Fruit fly (Drosophila melanogaster): ENCODE results near the gene Pus1.

Pus1 gene

dm6 chr3R:20579816-20580215 is 12.7 kb downstream of the Pus1 start, which contains the start of the genes EloB and Srp14 (continued):
- TF ChIP-seq gem (tag; optimal IDR thresholded peaks at IDR 0.05) (peak; percentile 87), sens-2 (GFP tag; IDR thresholded peaks at IDR 0.05) (no peak), CG1529 (GFP tag; optimal IDR thresholded peaks at IDR 0.05) (peak; percentile 53), H2.0 (GFP tag; IDR thresholded peaks at IDR 0.05) (peak; percentile 70), CG15073 (GFP tag; optimal IDR thresholded peaks at IDR 0.05) (no peak), CG2129 (GFP tag; IDR thresholded peaks at IDR 0.05; ENCODE audit: partially characterized antibody) (peak; percentile 95), slp2 (GFP tag; optimal IDR thresholded peaks at IDR 0.05) (peak; percentile 70), CG4360 (GFP tag; IDR thresholded peaks at IDR 0.05) (no peak), Dip3 (GFP tag; optimal IDR thresholded peaks at IDR 0.05) (peak; percentile 78), tll (GFP tag; optimal IDR thresholded peaks at IDR 0.05) (peak in 1 of 2 experiments; percentile 28), Six4 (GFP tag; optimal IDR thresholded peaks at IDR 0.05) (peak; percentile 61), shn (GFP tag; optimal IDR thresholded peaks at IDR 0.05) (peak; percentile 70), Asciz (GFP tag; optimal IDR thresholded peaks at IDR 0.05) (no peak), mam (GFP tag; optimal IDR thresholded peaks at IDR 0.05) (peak; percentile 86), CG8281 (tag; optimal IDR thresholded peaks at IDR 0.05) (no peak), Bgb (GFP tag; IDR thresholded peaks at IDR 0.05; ENCODE audit: partially characterized antibody) (peak; percentile 97), dysf (GFP tag; IDR thresholded peaks at IDR 0.05) (peak; percentile 72; the same call in 2 of the 3 replicates), Stat92E (GFP tag; optimal IDR thresholded peaks at IDR 0.05) (peak in 1 of 3 experiments; percentile 92), CG8359 (GFP tag; optimal IDR thresholded peaks at IDR 0.05; ENCODE audit: borderline replicate concordance) (no peak), CG32532 (GFP tag; IDR thresholded peaks at IDR 0.05) (peak; percentile 89), Ada2b (GFP tag; IDR thresholded peaks at IDR 0.05) (peak; percentile 72), sc (optimal IDR thresholded peaks at IDR 0.05) (no peak), sc (GFP tag; optimal IDR thresholded peaks at IDR 0.05) (no peak), Nf-YA (GFP tag; IDR thresholded peaks at IDR 0.05) (no peak), Dbx (GFP tag; IDR thresholded peaks at IDR 0.05) (peak; percentile 91), Atf-2 (GFP tag; optimal IDR thresholded peaks at IDR 0.05) (peak; percentile 47), dimm (GFP tag; IDR thresholded peaks at IDR 0.05) (0 out of 2 replicates have a peak, but pooled peaks have one; percentile 40), corto (GFP tag; optimal IDR thresholded peaks at IDR 0.05) (no peak), CG7987 (GFP tag; optimal IDR thresholded peaks at IDR 0.05) (peak; percentile 77), CG4820 (GFP tag; optimal IDR thresholded peaks at IDR 0.05) (peak; percentile 69), zf30C (GFP tag; optimal IDR thresholded peaks at IDR 0.05) (no peak), sima (GFP tag; optimal IDR thresholded peaks at IDR 0.05) (peak; percentile 1), Hr39 (optimal IDR thresholded peaks at IDR 0.05) (no peak), CG3995 (GFP tag; optimal IDR thresholded peaks at IDR 0.05) (peak; percentile 32), CG17612 (GFP tag; IDR thresholded peaks at IDR 0.05) (peak; percentile 40; the same call in 1 of the 2 replicates), CG4854 (GFP tag; optimal IDR thresholded peaks at IDR 0.05) (peak; percentile 67), al (GFP tag; IDR thresholded peaks at IDR 0.05) (peak; percentile 78), B-H1 (GFP tag; IDR thresholded peaks at IDR 0.05) (peak; percentile 43; the same call in 2 of the 3 replicates), CG13424 (tag; optimal IDR thresholded peaks at IDR 0.05) (peak; percentile 88), twi (tag; optimal IDR thresholded peaks at IDR 0.05) (peak; percentile 63), grn (GFP tag; optimal IDR thresholded peaks at IDR 0.05) (no peak), wor (GFP tag; IDR thresholded peaks at IDR 0.05) (0 out of 2 replicates have a peak, but pooled peaks have one; percentile 33), jigr1 (GFP tag; IDR thresholded peaks at IDR 0.05) (no peak), aop (GFP tag; IDR thresholded peaks at IDR 0.05) (no peak), CrebB (tag; optimal IDR thresholded peaks at IDR 0.05) (peak; percentile 59), dati (GFP tag; IDR thresholded peaks at IDR 0.05) (no peak), CG4424 (GFP tag; optimal IDR thresholded peaks at IDR 0.05) (peak; percentile 84), sqz (GFP tag; optimal IDR thresholded peaks at IDR 0.05) (no peak), sob (GFP tag; IDR thresholded peaks at IDR 0.05) (peak; percentile 87), CG9609 (GFP tag; optimal IDR thresholded peaks at IDR 0.05) (peak; percentile 69), chinmo (GFP tag; IDR thresholded peaks at IDR 0.05; ENCODE audit: partially characterized antibody) (peak; percentile 92), CG11723 (GFP tag; optimal IDR thresholded peaks at IDR 0.05) (peak; percentile 64)

All from whole organism, embryonic.